Worm (Caenorhabditis elegans): Measurements from ENCODE around the gene C12D8.9.

DNA sequence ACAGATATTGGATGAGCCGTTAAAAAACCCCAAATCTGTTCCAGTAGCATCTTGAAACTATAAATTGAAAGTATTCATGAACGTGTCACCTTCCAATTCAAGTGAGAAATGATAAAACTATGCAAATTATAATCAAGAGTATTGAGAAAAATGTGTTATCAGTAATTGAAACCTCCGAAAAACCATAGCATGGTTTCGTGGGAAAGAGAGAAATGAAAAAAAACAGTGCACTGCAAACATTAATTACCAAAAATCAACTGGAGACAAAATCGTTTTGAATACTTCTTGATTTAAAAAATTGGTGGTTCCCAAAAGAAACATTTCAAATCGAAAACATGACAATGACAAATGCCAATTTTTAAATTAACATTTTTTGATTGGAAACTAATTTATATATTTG, 17.4 kb downstream of the C12D8.9 start, which contains the start of gene daf-36:
- TF ChIP-seq lin-13 (tag; optimal IDR thresholded peaks at IDR 0.05) = no peak
- TF ChIP-seq nhr-12 (tag; optimal IDR thresholded peaks at IDR 0.05) = no peak
- no peak for TF ChIP-seq ztf-11 (tag; optimal IDR thresholded peaks at IDR 0.05)
- TF ChIP-seq tbx-8 (GFP tag; optimal IDR thresholded peaks at IDR 0.05) = no peak
- TF ChIP-seq unc-62 (GFP tag; optimal IDR thresholded peaks at IDR 0.05) = no peak
- TF ChIP-seq lsy-2 (tag; optimal IDR thresholded peaks at IDR 0.05) = no peak
- TF ChIP-seq nhr-28 (tag; optimal IDR thresholded peaks at IDR 0.05) = no peak
- no peak for TF ChIP-seq lin-32 (GFP tag; optimal IDR thresholded peaks at IDR 0.05)
- no peak for TF ChIP-seq mab-5 (tag; optimal IDR thresholded peaks at IDR 0.05)
- TF ChIP-seq nhr-237 (tag; optimal IDR thresholded peaks at IDR 0.05) = no peak
- no peak for TF ChIP-seq snpc-4 (tag; optimal IDR thresholded peaks at IDR 0.05)
- no peak for TF ChIP-seq unc-39 (tag; optimal IDR thresholded peaks at IDR 0.05)
- TF ChIP-seq elt-3 (tag; optimal IDR thresholded peaks at IDR 0.05) = no peak

Data from whole organism, mixed stage, embryonic.